Worm (Caenorhabditis elegans) whole organism, L3 larva: ENCODE data around the gene F46F5.1.

Experiments used
- ZK546.5 ChIP-seq: sonication (generic microtip); optimal IDR thresholded peaks from 2 replicates; lab custom pipeline; 2017; ENCODE audit warnings: missing biosample characterization, missing genetic modification characterization
- ama-1 ChIP-seq: fragments of 150-350 bp; optimal IDR thresholded peaks from 2 replicates; lab custom pipeline; 2018
- ceh-16 ChIP-seq: sonication (generic microtip); optimal IDR thresholded peaks from 2 replicates; lab custom pipeline; 2017; ENCODE audit warnings: missing biosample characterization, missing genetic modification characterization
- ceh-28 ChIP-seq: fragments of 150-350 bp; optimal IDR thresholded peaks from 2 replicates; lab custom pipeline; 2014; ENCODE audit warnings: missing biosample characterization, missing genetic modification reagents, missing genetic modification characterization
- ceh-82 ChIP-seq: fragments of 150-350 bp; optimal IDR thresholded peaks from 2 replicates; lab custom pipeline; 2014; ENCODE audit warnings: missing biosample characterization, missing genetic modification characterization
- ceh-9 ChIP-seq: sonication (generic microtip); optimal IDR thresholded peaks from 2 replicates; lab custom pipeline; 2018; ENCODE audit warnings: missing biosample characterization, missing genetic modification characterization
- daf-12 ChIP-seq: fragments of 150-350 bp; optimal IDR thresholded peaks from 2 replicates; lab custom pipeline; 2014; ENCODE audit warnings: missing biosample characterization, missing genetic modification reagents, missing genetic modification characterization
- egl-5 ChIP-seq: fragments of 150-350 bp; optimal IDR thresholded peaks from 2 replicates; lab custom pipeline; 2017; ENCODE audit warnings: missing biosample characterization, missing genetic modification reagents, missing genetic modification characterization, inconsistent platforms
- elt-1 ChIP-seq: fragments of 150-350 bp; optimal IDR thresholded peaks from 2 replicates; lab custom pipeline; 2014; ENCODE audit warnings: missing biosample characterization, missing genetic modification characterization
- elt-2 ChIP-seq: sonication (generic microtip); optimal IDR thresholded peaks from 2 replicates; lab custom pipeline; 2016; ENCODE audit warnings: missing genetic modification reagents, mild to moderate bottlenecking, missing genetic modification characterization, missing compliant biosample characterization
- elt-3 ChIP-seq, 3 experiments: fragments of 150-350 bp in 1 of 3; sonication (generic microtip) in 2 of 3; optimal IDR thresholded peaks; 2 replicates in 2 of 3; 4 replicates in 1 of 3; lab custom pipeline; 2014 to 2017; ENCODE audit warnings: missing biosample characterization in 3 of 3, missing genetic modification characterization in 3 of 3
- eor-1 ChIP-seq, 2 experiments: fragments of 150-350 bp; optimal IDR thresholded peaks; 2 replicates each; lab custom pipeline; 2014 to 2018; ENCODE audit warnings: missing biosample characterization in 2 of 2, missing genetic modification characterization in 2 of 2
- fkh-10 ChIP-seq: sonication (generic microtip); optimal IDR thresholded peaks from 2 replicates; lab custom pipeline; 2017; ENCODE audit warnings: missing biosample characterization, missing genetic modification reagents, missing genetic modification characterization
- fkh-2 ChIP-seq: fragments of 150-350 bp; optimal IDR thresholded peaks from 2 replicates; lab custom pipeline; 2014; ENCODE audit warnings: missing biosample characterization, missing genetic modification reagents, missing genetic modification characterization
- fos-1 ChIP-seq: fragments of 150-350 bp; optimal IDR thresholded peaks from 2 replicates; lab custom pipeline; 2014; ENCODE audit warnings: missing biosample characterization, missing genetic modification characterization
- hmg-11 ChIP-seq: sonication (generic microtip); optimal IDR thresholded peaks from 2 replicates; lab custom pipeline; 2016; ENCODE audit warnings: missing genetic modification characterization, missing compliant biosample characterization
- lin-15B ChIP-seq: fragments of 150-350 bp; optimal IDR thresholded peaks from 2 replicates; lab custom pipeline; 2014; ENCODE audit warnings: missing biosample characterization, missing genetic modification characterization
- lin-39 ChIP-seq: fragments of 150-350 bp; optimal IDR thresholded peaks from 2 replicates; lab custom pipeline; 2018; ENCODE audit warnings: missing biosample characterization, missing genetic modification reagents, missing genetic modification characterization
- lsy-12 ChIP-seq: sonication (generic microtip); optimal IDR thresholded peaks from 2 replicates; lab custom pipeline; 2016; ENCODE audit warnings: mild to moderate bottlenecking, missing genetic modification characterization, missing compliant biosample characterization
- mdl-1 ChIP-seq: fragments of 150-350 bp; optimal IDR thresholded peaks from 2 replicates; lab custom pipeline; 2014; ENCODE audit warnings: missing biosample characterization, missing genetic modification characterization
- nhr-11 ChIP-seq: fragments of 150-350 bp; optimal IDR thresholded peaks from 2 replicates; lab custom pipeline; 2014; ENCODE audit warnings: missing biosample characterization, missing genetic modification characterization
- nhr-12 ChIP-seq: fragments of 150-350 bp; optimal IDR thresholded peaks from 2 replicates; lab custom pipeline; 2014; ENCODE audit warnings: missing biosample characterization, missing genetic modification characterization
- nhr-23 ChIP-seq: fragments of 150-350 bp; optimal IDR thresholded peaks from 2 replicates; lab custom pipeline; 2014; ENCODE audit warnings: missing biosample characterization, missing genetic modification reagents, missing genetic modification characterization
- nhr-237 ChIP-seq: fragments of 150-350 bp; optimal IDR thresholded peaks from 2 replicates; lab custom pipeline; 2014; ENCODE audit warnings: missing biosample characterization, missing genetic modification characterization
- nhr-25 ChIP-seq: sonication (generic microtip); optimal IDR thresholded peaks from 2 replicates; lab custom pipeline; 2017; ENCODE audit warnings: missing biosample characterization, missing genetic modification characterization
- nhr-67 ChIP-seq: fragments of 150-350 bp; optimal IDR thresholded peaks from 2 replicates; lab custom pipeline; 2014; ENCODE audit warnings: missing biosample characterization, missing genetic modification characterization
- nhr-76 ChIP-seq: fragments of 150-350 bp; sonication (generic microtip); optimal IDR thresholded peaks from 5 replicates; lab custom pipeline; 2014; ENCODE audit warnings: missing biosample characterization, missing genetic modification characterization
- nhr-77 ChIP-seq: fragments of 150-350 bp; optimal IDR thresholded peaks from 2 replicates; lab custom pipeline; 2014; ENCODE audit warnings: missing biosample characterization, missing genetic modification characterization
- snpc-4 ChIP-seq: fragments of 150-350 bp; optimal IDR thresholded peaks from 2 replicates; lab custom pipeline; 2014; ENCODE audit warnings: missing biosample characterization, missing genetic modification characterization
- tbx-2 ChIP-seq: sonication (generic microtip); optimal IDR thresholded peaks from 2 replicates; lab custom pipeline; 2016; ENCODE audit warnings: mild to moderate bottlenecking, missing genetic modification characterization, missing compliant biosample characterization
- unc-62 ChIP-seq: fragments of 150-350 bp; sonication (generic microtip); optimal IDR thresholded peaks from 4 replicates; lab custom pipeline; 2014; ENCODE audit warnings: missing biosample characterization, missing genetic modification reagents, missing genetic modification characterization
- zag-1 ChIP-seq: fragments of 150-350 bp; optimal IDR thresholded peaks from 2 replicates; lab custom pipeline; 2014; ENCODE audit warnings: missing biosample characterization, missing genetic modification characterization
- ztf-11 ChIP-seq: fragments of 150-350 bp; optimal IDR thresholded peaks from 2 replicates; lab custom pipeline; 2014; ENCODE audit warnings: missing biosample characterization, missing genetic modification characterization
- ztf-4 ChIP-seq: fragments of 150-350 bp; optimal IDR thresholded peaks from 2 replicates; lab custom pipeline; 2014; ENCODE audit warnings: missing biosample characterization, missing genetic modification characterization

F46F5.1 gene

DNA sequence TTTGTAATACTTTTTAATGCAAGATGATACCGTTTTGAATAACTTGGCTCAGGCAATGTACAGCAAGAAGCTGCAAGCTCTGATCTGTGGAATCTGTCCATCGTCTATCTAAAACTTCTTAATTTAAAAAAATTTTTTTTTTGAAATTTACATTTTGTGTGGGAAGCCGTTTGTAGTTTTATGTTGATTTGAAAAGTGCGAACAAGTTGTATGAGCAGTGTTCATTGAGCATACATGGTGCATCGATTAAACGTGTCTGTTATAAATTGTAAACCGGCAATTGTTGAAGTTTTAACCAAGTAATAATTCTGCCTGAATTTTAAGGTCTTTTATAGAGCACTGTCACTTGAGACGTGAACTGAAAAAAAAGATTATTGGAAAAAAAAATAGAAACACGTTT lies 8.2 kb downstream of the F46F5.1 start, which contains the start of gene Y39F10A.6:
Y39F10A.6 (minus strand) TSS at position 101 of the 400 bp plus-strand sequence.
- TF ChIP-seq nhr-76 (tag; lab: Kevin White, UChicago) (no peak), nhr-23 (tag; lab: Kevin White, UChicago) (no peak), nhr-12 (tag; lab: Kevin White, UChicago) (no peak), fkh-10 (GFP tag; lab: Kevin White, UChicago) (no peak)

DNA sequence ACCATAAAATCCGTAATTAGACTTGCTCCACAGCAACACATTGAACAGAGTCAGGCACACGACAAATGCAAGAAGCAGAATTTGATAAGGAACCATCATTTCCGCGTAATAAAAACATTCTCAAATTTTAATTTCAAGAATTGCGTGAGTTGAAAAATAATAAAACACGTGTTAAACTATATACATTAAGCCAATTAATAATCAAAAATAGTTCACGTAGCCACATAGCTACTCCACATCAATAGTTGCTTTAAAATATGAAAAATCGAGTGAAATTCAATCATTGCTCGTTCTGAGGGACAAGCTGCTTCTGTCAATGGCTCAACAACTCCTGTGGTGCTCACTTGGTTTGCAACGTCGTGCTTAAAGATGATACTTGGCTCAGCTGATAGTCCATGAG lies 8.8 kb downstream of the F46F5.1 start, which contains the start of gene Y39F10A.3:
Y39F10A.3 (minus strand) TSS at position 101 of the 400 bp plus-strand sequence.
- no peak for TF ChIP-seq ceh-16 (tag; lab: Kevin White, UChicago)
- no peak for TF ChIP-seq elt-1
- TF ChIP-seq nhr-12 (tag; lab: Kevin White, UChicago): no peak
- TF ChIP-seq lin-39 (tag; lab: Kevin White, UChicago): no peak
- no peak for TF ChIP-seq zag-1 (tag; lab: Kevin White, UChicago)
- TF ChIP-seq fos-1 (tag; lab: Kevin White, UChicago): no peak
- TF ChIP-seq hmg-11 (tag; lab: Kevin White, UChicago): no peak
- TF ChIP-seq daf-12: no peak
- no peak for TF ChIP-seq eor-1 (tag; optimal IDR thresholded peaks at IDR 0.05; lab: Kevin White, UChicago)
- TF ChIP-seq nhr-237 (tag; lab: Kevin White, UChicago): no peak
- TF ChIP-seq ztf-11: no peak
- TF ChIP-seq fkh-2 (tag; lab: Kevin White, UChicago): no peak
- no peak for TF ChIP-seq snpc-4 (tag; lab: Kevin White, UChicago)
- TF ChIP-seq nhr-11 (tag; lab: Kevin White, UChicago): no peak

DNA sequence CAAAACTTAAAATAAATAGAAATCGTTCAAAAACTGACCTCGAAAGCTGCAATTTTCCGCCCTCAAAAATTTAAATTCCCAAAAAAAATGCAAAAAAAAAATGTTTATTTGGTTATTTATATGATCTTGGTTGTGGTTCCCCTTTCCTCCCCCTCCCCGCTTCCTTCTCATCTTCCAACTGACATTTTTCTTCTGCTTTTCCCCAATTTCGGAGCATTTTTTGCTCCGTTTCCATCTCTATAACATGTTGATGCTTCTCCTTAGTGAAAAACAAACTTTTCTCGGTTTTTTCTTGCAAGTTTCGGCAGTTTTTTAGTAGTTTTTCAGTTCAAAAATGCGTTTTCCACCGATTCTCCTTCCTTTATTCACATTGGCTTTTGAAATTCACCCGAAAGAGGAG lies 16.7 kb downstream of the F46F5.1 start, which contains the start of gene Y39F10A.1:
Y39F10A.1 (plus strand) TSS at position 301 of the 400 bp plus-strand sequence.
- no peak for TF ChIP-seq fkh-10 (GFP tag; lab: Kevin White, UChicago)

DNA sequence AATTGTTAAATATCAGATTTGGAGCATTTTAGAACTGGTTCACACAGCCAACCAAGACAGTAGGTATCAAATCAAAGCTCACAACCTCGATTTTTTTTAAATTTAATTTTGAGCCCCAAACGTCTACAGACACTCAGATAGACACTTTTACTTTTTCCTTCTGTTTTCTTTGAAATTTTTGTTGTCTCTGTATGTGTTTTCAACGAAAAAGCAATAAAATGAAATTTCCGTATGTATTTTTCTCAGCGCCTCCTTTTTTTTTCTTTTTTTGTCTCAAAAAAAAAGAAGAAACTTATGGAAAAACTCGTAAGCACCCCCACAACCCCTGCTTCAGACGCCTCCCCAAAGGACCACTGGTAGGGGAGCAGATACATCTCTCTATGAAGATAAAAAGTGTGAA lies 17.9 kb downstream of the F46F5.1 start:
- TF ChIP-seq daf-12 (no peak), fkh-10 (GFP tag; lab: Kevin White, UChicago) (peak; percentile 61)

- TF ChIP-seq fkh-10 (GFP tag; lab: Kevin White, UChicago): no peak
- TF ChIP-seq ztf-11: no peak
- TF ChIP-seq hmg-11 (tag; lab: Kevin White, UChicago): no peak
- TF ChIP-seq elt-2: no peak
- TF ChIP-seq fos-1 (tag; lab: Kevin White, UChicago): no peak
- no peak for TF ChIP-seq elt-3 (tag; optimal IDR thresholded peaks at IDR 0.05; lab: Kevin White, UChicago)
- no peak for TF ChIP-seq unc-62 (GFP tag; lab: Kevin White, UChicago)
- TF ChIP-seq nhr-77 (tag; lab: Kevin White, UChicago): no peak
- TF ChIP-seq egl-5: no peak
- TF ChIP-seq nhr-23 (tag; lab: Kevin White, UChicago): no peak
- TF ChIP-seq ceh-28 (tag; lab: Kevin White, UChicago): no peak
- TF ChIP-seq nhr-25 (tag; lab: Kevin White, UChicago): no peak
- no peak for TF ChIP-seq lsy-12 (tag; lab: Kevin White, UChicago)
- no peak for TF ChIP-seq eor-1 (tag; optimal IDR thresholded peaks at IDR 0.05; lab: Kevin White, UChicago)
- TF ChIP-seq ama-1: no peak
- TF ChIP-seq ceh-82: no peak
Measured at ce11 chrII:770253-770652, 21.5 kb downstream of the F46F5.1 start, which contains the start of gene C08G5.6. C08G5.6 (plus strand) TSS chrII:770553.

ce11 chrII:769250-769649 lies 22.5 kb downstream of the F46F5.1 start:
- no peak for TF ChIP-seq tbx-2 (tag; lab: Kevin White, UChicago)
- TF ChIP-seq ztf-4 (tag; lab: Kevin White, UChicago): no peak
- no peak for TF ChIP-seq ceh-28 (tag; lab: Kevin White, UChicago)

ce11 chrII:765219-765618 lies 26.5 kb downstream of the F46F5.1 start, which contains the start of gene C08G5.7:
C08G5.7 (minus strand) TSS chrII:765319.
- TF ChIP-seq nhr-12 (tag; lab: Kevin White, UChicago) (no peak), hmg-11 (tag; lab: Kevin White, UChicago) (no peak), ceh-9 (tag; lab: Kevin White, UChicago) (no peak), ZK546.5 (no peak), ztf-11 (no peak), lin-15B (tag; lab: Kevin White, UChicago) (no peak), nhr-67 (tag; lab: Kevin White, UChicago) (no peak), ceh-28 (tag; lab: Kevin White, UChicago) (no peak), snpc-4 (tag; lab: Kevin White, UChicago) (no peak), ztf-4 (tag; lab: Kevin White, UChicago) (no peak), nhr-76 (tag; lab: Kevin White, UChicago) (no peak), mdl-1 (no peak)
